Fruit fly (Drosophila melanogaster): Measurements from ENCODE around the gene Lkb1.

Lkb1 gene

DNA sequence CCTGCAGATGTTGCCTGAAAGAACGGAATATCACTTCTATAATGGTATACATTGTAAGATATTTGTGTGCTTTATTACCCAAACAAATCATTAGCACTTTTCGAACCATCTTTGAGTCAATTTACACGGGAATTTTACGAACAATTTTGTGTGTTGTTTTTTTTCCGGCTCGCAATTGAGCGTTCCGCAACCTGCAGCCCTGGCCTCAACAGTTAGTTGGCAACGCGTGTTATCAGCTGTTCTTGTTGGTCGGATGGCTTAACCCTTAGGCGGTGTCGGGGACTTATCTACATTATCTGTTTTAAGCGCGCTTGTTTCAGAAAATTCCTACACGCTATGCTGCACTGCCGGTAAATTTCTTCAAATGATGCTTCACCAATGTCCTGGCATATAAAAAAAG lies 34.3 kb downstream of the Lkb1 start (continued):
- TF ChIP-seq slp2 (GFP tag; optimal IDR thresholded peaks at IDR 0.05) = no peak
- no peak for TF ChIP-seq seq (GFP tag; IDR thresholded peaks at IDR 0.05)
- TF ChIP-seq lilli (GFP tag; optimal IDR thresholded peaks at IDR 0.05) = peak; percentile 27
- TF ChIP-seq CG3281 (GFP tag; optimal IDR thresholded peaks at IDR 0.05) = peak; percentile 61
- no peak for TF ChIP-seq crol (GFP tag; IDR thresholded peaks at IDR 0.05)
- TF ChIP-seq CG10462 (GFP tag; optimal IDR thresholded peaks at IDR 0.05) = no peak
- TF ChIP-seq Xrp1 (GFP tag; IDR thresholded peaks at IDR 0.05) = peak; percentile 23; the same call in 1 of the 2 replicates
- no peak for TF ChIP-seq CG6272 (GFP tag; IDR thresholded peaks at IDR 0.05)
- TF ChIP-seq CoRest (tag; optimal IDR thresholded peaks at IDR 0.05) = no peak
- no peak; the same call in 1 of the 2 replicates for TF ChIP-seq Dref (GFP tag; IDR thresholded peaks at IDR 0.05)
- peak; percentile 2 for TF ChIP-seq Xbp1 (GFP tag; optimal IDR thresholded peaks at IDR 0.05)
- no peak for TF ChIP-seq CG6854 (GFP tag; optimal IDR thresholded peaks at IDR 0.05)
- TF ChIP-seq CTCF (GFP tag; optimal IDR thresholded peaks at IDR 0.05) = peak; percentile 40
- TF ChIP-seq tna (GFP tag; IDR thresholded peaks at IDR 0.05; ENCODE audit: partially characterized antibody) = peak; percentile 37; the same call in 1 of the 2 replicates
- no peak for TF ChIP-seq CG17912 (GFP tag; optimal IDR thresholded peaks at IDR 0.05)
- peak; percentile 19 for TF ChIP-seq CG12391 (tag; optimal IDR thresholded peaks at IDR 0.05)
- TF ChIP-seq D (optimal IDR thresholded peaks at IDR 0.05) = no peak
- no peak for TF ChIP-seq D (GFP tag; optimal IDR thresholded peaks at IDR 0.05)
- peak; percentile 15 for TF ChIP-seq CG7839 (tag; optimal IDR thresholded peaks at IDR 0.05)
- TF ChIP-seq crp (GFP tag; optimal IDR thresholded peaks at IDR 0.05) = peak; percentile 91 to 97
- TF ChIP-seq CG32772 (GFP tag; IDR thresholded peaks at IDR 0.05) = peak; percentile 55
- TF ChIP-seq Hr78 (GFP tag; optimal IDR thresholded peaks at IDR 0.05) = peak in 1 of 2 experiments; percentile 12
- TF ChIP-seq schlank (tag; optimal IDR thresholded peaks at IDR 0.05) = no peak
- peak; percentile 70 for TF ChIP-seq sens (GFP tag)
- 0 out of 3 replicates have a peak, but pooled peaks have one; percentile 26 for TF ChIP-seq CG34224 (GFP tag; IDR thresholded peaks at IDR 0.05; ENCODE audit: partially characterized antibody)
- no peak for TF ChIP-seq Pdp1 (GFP tag; optimal IDR thresholded peaks at IDR 0.05)
- TF ChIP-seq CG15514 (GFP tag; optimal IDR thresholded peaks at IDR 0.05) = peak; percentile 97
- TF ChIP-seq CG17385 (GFP tag; optimal IDR thresholded peaks at IDR 0.05) = peak; percentile 7
- peak; percentile 24 for TF ChIP-seq Hmr (GFP tag; optimal IDR thresholded peaks at IDR 0.05)
- TF ChIP-seq Optix (GFP tag; IDR thresholded peaks at IDR 0.05) = 0 out of 3 replicates have a peak, but pooled peaks have one; percentile 26
- TF ChIP-seq Sin3A (optimal IDR thresholded peaks at IDR 0.05) = peak; percentile 41
- no peak for TF ChIP-seq aop (GFP tag; IDR thresholded peaks at IDR 0.05)
- TF ChIP-seq Kr (GFP tag; optimal IDR thresholded peaks at IDR 0.05) = no peak
- TF ChIP-seq CG13296 (GFP tag; optimal IDR thresholded peaks at IDR 0.05) = no peak
- TF ChIP-seq nerfin-1 (tag; optimal IDR thresholded peaks at IDR 0.05) = peak; percentile 19
- TF ChIP-seq CG8290 (GFP tag; optimal IDR thresholded peaks at IDR 0.05) = peak; percentile 10
- TF ChIP-seq CG8290 (tag; optimal IDR thresholded peaks at IDR 0.05) = no peak
- no peak for TF ChIP-seq phol (tag; optimal IDR thresholded peaks at IDR 0.05)
- TF ChIP-seq gcm (GFP tag; optimal IDR thresholded peaks at IDR 0.05) = peak; percentile 12
- peak; percentile 24 for TF ChIP-seq PHDP (tag; optimal IDR thresholded peaks at IDR 0.05)
- TF ChIP-seq Ets65A (GFP tag) = peak; percentile 55
- TF ChIP-seq CHES-1-like (GFP tag; optimal IDR thresholded peaks at IDR 0.05) = peak; percentile 17
- peak; percentile 26 for TF ChIP-seq lab (GFP tag; optimal IDR thresholded peaks at IDR 0.05)
- TF ChIP-seq Meics (GFP tag; optimal IDR thresholded peaks at IDR 0.05) = peak; percentile 23
- no peak for TF ChIP-seq HHEX (GFP tag; optimal IDR thresholded peaks at IDR 0.05)
- TF ChIP-seq croc (GFP tag; conservative IDR thresholded peaks at IDR 0.05) = no peak
- TF ChIP-seq slbo (GFP tag; IDR thresholded peaks at IDR 0.05) = peak; percentile 30; the same call in 1 of the 2 replicates
- TF ChIP-seq CG10959 (GFP tag; IDR thresholded peaks at IDR 0.05) = peak; percentile 98
- TF ChIP-seq Hmx (GFP tag; optimal IDR thresholded peaks at IDR 0.05) = no peak
- TF ChIP-seq CG2199 (GFP tag; IDR thresholded peaks at IDR 0.05) = peak; percentile 78
- 0 out of 3 replicates have a peak, but pooled peaks have one; percentile 32 for TF ChIP-seq Opbp (GFP tag; IDR thresholded peaks at IDR 0.05; ENCODE audit: partially characterized antibody)

All from whole organism, embryonic.